Fruit fly (Drosophila melanogaster) whole organism, larva: ENCODE results near the gene shd.

Source experiments
- noc ChIP-seq: fragments of 200-800 bp; sonication (Bioruptor generic); optimal IDR thresholded peaks from 3 replicates; lab custom pipeline; 2019; ENCODE audit warnings: missing biosample characterization, mild to moderate bottlenecking, missing genetic modification characterization, moderate library complexity

The shd gene

dm6 chr3L:14647210-14647869, 33.1 kb downstream of the shd start:
- TF ChIP-seq noc (tag; lab: Kevin White, UChicago), result no peak

dm6 chr3L:14648922-14649321, 34.7 kb downstream of the shd start:
- no peak for TF ChIP-seq noc (tag; lab: Kevin White, UChicago)

dm6 chr3L:14650348-14650747, 36.1 kb downstream of the shd start:
- TF ChIP-seq noc (tag; lab: Kevin White, UChicago), result no peak

- no peak for TF ChIP-seq noc (tag; lab: Kevin White, UChicago)
These were observed 38.3 kb downstream of the shd start for dm6 chr3L:14652554-14652953.

dm6 chr3L:14654737-14655136, 40.5 kb downstream of the shd start:
- TF ChIP-seq noc (tag; lab: Kevin White, UChicago), result no peak

- TF ChIP-seq noc (tag; lab: Kevin White, UChicago), result no peak
These were observed 40.9 kb downstream of the shd start for dm6 chr3L:14655178-14655577.

dm6 chr3L:14655681-14656080, 41.4 kb downstream of the shd start:
- TF ChIP-seq noc (tag; lab: Kevin White, UChicago), result no peak

dm6 chr3L:14657485-14658054, 43.3 kb downstream of the shd start:
- TF ChIP-seq noc (tag; lab: Kevin White, UChicago), result peak; percentile 49

dm6 chr3L:14659954-14660907, 46.0 kb downstream of the shd start:
- no peak for TF ChIP-seq noc (tag; lab: Kevin White, UChicago)

dm6 chr3L:14661567-14662258, 47.5 kb downstream of the shd start:
- no peak for TF ChIP-seq noc (tag; lab: Kevin White, UChicago)

- TF ChIP-seq noc (tag; lab: Kevin White, UChicago), result no peak
These were observed 49.5 kb downstream of the shd start for dm6 chr3L:14663750-14664149.

- TF ChIP-seq noc (tag; lab: Kevin White, UChicago), result no peak
These were observed 50.1 kb downstream of the shd start for dm6 chr3L:14664390-14664789.

dm6 chr3L:14665802-14666351, 51.6 kb downstream of the shd start:
- TF ChIP-seq noc (tag; lab: Kevin White, UChicago), result peak; percentile 66

- TF ChIP-seq noc (tag; lab: Kevin White, UChicago), result no peak
These were observed 54.4 kb downstream of the shd start for dm6 chr3L:14668638-14669037.

dm6 chr3L:14671546-14671945, 57.3 kb downstream of the shd start:
- TF ChIP-seq noc (tag; lab: Kevin White, UChicago), result no peak
